Fruit fly (Drosophila melanogaster): ENCODE data around the gene ChT.

DNA sequence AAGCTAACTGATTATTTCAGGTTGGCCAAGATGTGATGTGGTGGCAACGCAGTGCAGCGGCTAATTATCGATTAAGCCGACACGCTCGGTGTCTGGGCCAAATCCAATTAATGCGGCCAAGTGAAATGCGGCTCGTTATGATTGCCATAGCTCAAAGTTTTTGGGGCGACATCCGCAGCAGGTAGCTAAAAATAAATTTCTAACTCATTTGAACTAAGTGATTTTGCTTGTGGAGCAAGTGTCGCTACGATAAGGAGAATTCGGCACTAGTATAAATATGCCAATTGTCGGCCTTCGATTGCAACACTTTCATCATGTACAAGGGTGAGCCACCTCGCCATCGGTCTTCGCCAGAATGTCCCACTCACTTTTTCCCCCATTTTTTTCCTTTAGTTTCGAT, 14.5 kb downstream of the ChT start, which contains the start of gene CG34282:
- TF ChIP-seq h (optimal IDR thresholded peaks at IDR 0.05) (no peak), Myc (optimal IDR thresholded peaks at IDR 0.05) (no peak), Sin3A (optimal IDR thresholded peaks at IDR 0.05) (no peak), psq (optimal IDR thresholded peaks at IDR 0.05) (no peak), ttk (optimal IDR thresholded peaks at IDR 0.05) (no peak), insv (optimal IDR thresholded peaks at IDR 0.05) (no peak)
